Worm (Caenorhabditis elegans): Measurements from ENCODE around the gene sre-49.

The sre-49 gene

DNA sequence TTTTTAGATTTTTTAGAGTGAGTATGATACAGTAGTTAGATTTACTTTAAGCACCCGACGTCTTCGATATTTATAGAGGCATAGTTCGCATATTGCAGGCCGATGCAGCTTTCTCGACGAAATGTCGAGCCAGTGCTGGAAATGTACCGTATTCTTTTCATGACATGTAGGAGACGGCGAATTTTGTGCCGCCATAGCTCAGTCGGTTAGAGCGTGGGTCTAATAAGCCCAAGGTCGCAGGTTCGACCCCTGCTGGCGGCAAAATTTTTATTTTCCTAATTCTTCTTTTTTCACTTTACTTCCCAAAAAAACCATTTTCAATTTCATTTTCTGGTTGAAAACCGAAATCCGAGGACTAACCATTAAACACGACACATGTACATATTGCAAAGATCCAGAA lies 43.6 kb downstream of the sre-49 start (continued):
- TF ChIP-seq aptf-3 (GFP tag; IDR thresholded peaks at IDR 0.05) (no peak), ceh-79 (tag; optimal IDR thresholded peaks at IDR 0.05) (no peak), cebp-2 (GFP tag; IDR thresholded peaks at IDR 0.05) (no peak), zim-3 (tag; optimal IDR thresholded peaks at IDR 0.05) (no peak), let-526 (GFP tag; IDR thresholded peaks at IDR 0.05) (no peak), hmg-1.2 (GFP tag; IDR thresholded peaks at IDR 0.05) (peak; percentile 42; the same call in 1 of the 2 replicates), attf-6 (GFP tag; IDR thresholded peaks at IDR 0.05) (no peak), egl-44 (GFP tag; IDR thresholded peaks at IDR 0.05) (no peak), madf-6 (GFP tag; IDR thresholded peaks at IDR 0.05) (no peak), madf-3 (GFP tag; IDR thresholded peaks at IDR 0.05) (no peak), rcor-1 (GFP tag; IDR thresholded peaks at IDR 0.05) (0 out of 2 replicates have a peak, but pooled peaks have one; percentile 30), snpc-3.4 (tag; optimal IDR thresholded peaks at IDR 0.05) (no peak), cebp-1 (GFP tag; IDR thresholded peaks at IDR 0.05) (no peak), cebp-1 (tag; optimal IDR thresholded peaks at IDR 0.05) (peak; percentile 17), ets-4 (GFP tag; optimal IDR thresholded peaks at IDR 0.05) (no peak), F33H1.4 (GFP tag; IDR thresholded peaks at IDR 0.05) (0 out of 2 replicates have a peak, but pooled peaks have one; percentile 33), die-1 (tag; optimal IDR thresholded peaks at IDR 0.05) (peak; percentile 71), F57A8.1 (GFP tag; optimal IDR thresholded peaks at IDR 0.05) (no peak), atf-7 (tag; optimal IDR thresholded peaks at IDR 0.05) (no peak), ceh-40 (GFP tag; IDR thresholded peaks at IDR 0.05) (no peak), nhr-90 (tag; optimal IDR thresholded peaks at IDR 0.05) (peak; percentile 30), rec-8 (tag; optimal IDR thresholded peaks at IDR 0.05) (no peak), Y53F4B.3 (GFP tag; IDR thresholded peaks at IDR 0.05) (no peak), B0261.1 (tag; optimal IDR thresholded peaks at IDR 0.05) (peak; percentile 70), sptf-2 (GFP tag; optimal IDR thresholded peaks at IDR 0.05) (no peak), dox-1 (GFP tag; IDR thresholded peaks at IDR 0.05) (peak; percentile 38; the same call in 1 of the 2 replicates), F52B5.7 (tag; optimal IDR thresholded peaks at IDR 0.05) (no peak), F55B11.4 (tag; optimal IDR thresholded peaks at IDR 0.05; ENCODE audit: borderline replicate concordance, insufficient read depth) (no peak), unc-130 (GFP tag; optimal IDR thresholded peaks at IDR 0.05) (no peak), lin-35 (GFP tag; optimal IDR thresholded peaks at IDR 0.05) (no peak), lin-40 (tag; optimal IDR thresholded peaks at IDR 0.05) (no peak), nhr-27 (tag; optimal IDR thresholded peaks at IDR 0.05) (no peak), lir-1 (GFP tag; conservative IDR thresholded peaks at IDR 0.05) (no peak), sdz-38 (tag; optimal IDR thresholded peaks at IDR 0.05) (no peak), lin-26 (GFP tag; IDR thresholded peaks at IDR 0.05) (peak; percentile 58; the same call in 1 of the 2 replicates), bed-2 (GFP tag; IDR thresholded peaks at IDR 0.05) (no peak), chd-7 (tag; optimal IDR thresholded peaks at IDR 0.05) (no peak), D2030.7 (GFP tag; IDR thresholded peaks at IDR 0.05) (peak; percentile 67), ztf-28 (GFP tag; IDR thresholded peaks at IDR 0.05) (no peak), C06A6.2 (GFP tag; conservative IDR thresholded peaks at IDR 0.05) (no peak), bed-1 (GFP tag; IDR thresholded peaks at IDR 0.05) (no peak), K12H6.12 (tag; optimal IDR thresholded peaks at IDR 0.05) (no peak), him-1 (tag; optimal IDR thresholded peaks at IDR 0.05) (peak; percentile 48), ztf-25 (GFP tag; IDR thresholded peaks at IDR 0.05) (peak; percentile 14; the same call in 1 of the 2 replicates), F57C9.4 (tag; optimal IDR thresholded peaks at IDR 0.05) (no peak), C17E4.6 (GFP tag; IDR thresholded peaks at IDR 0.05) (no peak), let-607 (tag; optimal IDR thresholded peaks at IDR 0.05) (no peak), lsl-1 (GFP tag; optimal IDR thresholded peaks at IDR 0.05) (peak; percentile 15), repo-1 (tag; optimal IDR thresholded peaks at IDR 0.05) (no peak)

Measured in whole organism, young adult.